Worm (Caenorhabditis elegans) whole organism, L2 larva: ENCODE data around the gene cest-1.2.

Experiments used
- R02D3.7 ChIP-seq: fragments of 150-350 bp; optimal IDR thresholded peaks from 2 replicates; lab custom pipeline; 2014; ENCODE audit warnings: missing biosample characterization, missing genetic modification characterization
- ama-1 ChIP-seq: fragments of 150-350 bp; optimal IDR thresholded peaks from 2 replicates; lab custom pipeline; 2018; ENCODE audit warnings: inconsistent platforms
- elt-1 ChIP-seq: fragments of 150-350 bp; optimal IDR thresholded peaks from 2 replicates; lab custom pipeline; 2014; ENCODE audit warnings: missing biosample characterization, missing genetic modification characterization
- lin-39 ChIP-seq: fragments of 150-350 bp; optimal IDR thresholded peaks from 2 replicates; lab custom pipeline; 2014; ENCODE audit warnings: missing biosample characterization, missing genetic modification reagents, missing genetic modification characterization
- mbf-1 ChIP-seq: sonication (generic microtip); optimal IDR thresholded peaks from 2 replicates; lab custom pipeline; 2017; ENCODE audit warnings: missing biosample characterization, missing genetic modification characterization
- mdl-1 ChIP-seq, 2 experiments: fragments of 150-350 bp in 1 of 2; sonication (generic microtip) in 1 of 2; optimal IDR thresholded peaks; 2 replicates each; lab custom pipeline; 2017; ENCODE audit warnings: missing biosample characterization in 2 of 2, missing genetic modification characterization in 2 of 2
- nhr-12 ChIP-seq: fragments of 150-350 bp; optimal IDR thresholded peaks from 2 replicates; lab custom pipeline; 2014; ENCODE audit warnings: missing biosample characterization, missing genetic modification characterization
- unc-39 ChIP-seq: fragments of 150-350 bp; optimal IDR thresholded peaks from 2 replicates; lab custom pipeline; 2014; ENCODE audit warnings: missing biosample characterization, missing genetic modification characterization
- zag-1 ChIP-seq: fragments of 150-350 bp; optimal IDR thresholded peaks from 2 replicates; lab custom pipeline; 2014; ENCODE audit warnings: missing biosample characterization, missing genetic modification characterization
- ztf-11 ChIP-seq: sonication (generic microtip); optimal IDR thresholded peaks from 2 replicates; lab custom pipeline; 2017; ENCODE audit warnings: missing biosample characterization, missing genetic modification characterization

- TF ChIP-seq mbf-1 (tag; lab: Kevin White, UChicago) (no peak), ztf-11 (tag; lab: Kevin White, UChicago) (no peak), lin-39 (tag; lab: Kevin White, UChicago) (no peak), mdl-1 (tag; optimal IDR thresholded peaks at IDR 0.05; lab: Kevin White, UChicago) (no peak), zag-1 (tag; lab: Kevin White, UChicago) (no peak), ama-1 (lab: Kevin White, UChicago) (no peak), unc-39 (tag; lab: Kevin White, UChicago) (no peak), nhr-12 (no peak), elt-1 (tag; lab: Kevin White, UChicago) (no peak), R02D3.7 (tag; lab: Kevin White, UChicago) (no peak)
Measured at ce11 chrV:14150966-14151365, 9.7 kb downstream of the cest-1.2 start.
